Worm (Caenorhabditis elegans) whole organism, early embryonic: ENCODE results near the gene BE10.5.

ENCODE experiments used
- B0310.2 ChIP-seq: sonication (generic microtip); optimal IDR thresholded peaks from 2 replicates; lab custom pipeline; 2016; ENCODE audit warnings: mild to moderate bottlenecking, missing genetic modification characterization, missing compliant biosample characterization
- F13C5.2 ChIP-seq: sonication (generic microtip); optimal IDR thresholded peaks from 2 replicates; lab custom pipeline; 2017; ENCODE audit warnings: mild to moderate bottlenecking, missing genetic modification characterization, inconsistent platforms, missing compliant biosample characterization
- aly-1 ChIP-seq: sonication (generic microtip); optimal IDR thresholded peaks from 2 replicates; lab custom pipeline; 2016; ENCODE audit warnings: missing genetic modification characterization, missing compliant biosample characterization
- ama-1 ChIP-seq: fragments of 150-350 bp; optimal IDR thresholded peaks from 2 replicates; lab custom pipeline; 2014
- ceh-13 ChIP-seq: fragments of 200-800 bp; sonication (Bioruptor generic); optimal IDR thresholded peaks from 2 replicates; lab custom pipeline; 2018; ENCODE audit warnings: mild to moderate bottlenecking, missing genetic modification characterization, missing compliant biosample characterization
- ceh-36 ChIP-seq: sonication (generic microtip); optimal IDR thresholded peaks from 2 replicates; lab custom pipeline; 2016; ENCODE audit warnings: missing genetic modification characterization, inconsistent platforms, missing compliant biosample characterization
- ets-7 ChIP-seq: sonication (generic microtip); optimal IDR thresholded peaks from 2 replicates; lab custom pipeline; 2016; ENCODE audit warnings: missing genotype, missing genetic modification characterization, missing compliant biosample characterization
- flt-1 ChIP-seq: fragments of 200-800 bp; sonication (Bioruptor generic); IDR thresholded peaks from 2 replicates; pipeline ENCODE4 v1.3.6; 2022; ENCODE audit warnings: missing genetic modification characterization, missing compliant biosample characterization
- hmbx-1 ChIP-seq: sonication (generic microtip); optimal IDR thresholded peaks from 2 replicates; lab custom pipeline; 2016; ENCODE audit warnings: mild to moderate bottlenecking, missing genetic modification characterization, missing compliant biosample characterization
- hmg-4 ChIP-seq: fragments of 200-800 bp; sonication (Bioruptor generic); optimal IDR thresholded peaks from 2 replicates; lab custom pipeline; 2018; ENCODE audit warnings: mild to moderate bottlenecking, missing genetic modification characterization, missing compliant biosample characterization
- hnd-1 ChIP-seq: sonication (generic microtip); optimal IDR thresholded peaks from 2 replicates; lab custom pipeline; 2016; ENCODE audit warnings: missing genetic modification characterization, missing compliant biosample characterization
- pes-1 ChIP-seq: fragments of 200-800 bp; sonication (Bioruptor generic); IDR thresholded peaks from 2 replicates; pipeline ENCODE4 v1.3.6; 2022; ENCODE audit warnings: missing genetic modification reagents, missing genetic modification characterization, missing compliant biosample characterization
- scrt-1 ChIP-seq: fragments of 200-800 bp; sonication (Bioruptor generic); IDR thresholded peaks from 2 replicates; pipeline ENCODE4 v1.3.6; 2022; ENCODE audit warnings: missing genetic modification characterization, missing compliant biosample characterization
- sea-1 ChIP-seq: fragments of 200-800 bp; sonication (Bioruptor generic); conservative IDR thresholded peaks from 2 replicates; pipeline ENCODE4 v1.3.6; 2022; ENCODE audit warnings: missing genetic modification characterization, missing compliant biosample characterization
- tbx-11 ChIP-seq: fragments of 200-800 bp; sonication (Bioruptor generic); IDR thresholded peaks from 2 replicates; pipeline ENCODE4 v1.3.6; 2022; ENCODE audit warnings: missing genetic modification characterization, missing compliant biosample characterization
- tbx-37 ChIP-seq: fragments of 200-800 bp; sonication (Bioruptor generic); conservative IDR thresholded peaks from 2 replicates; pipeline ENCODE4 v1.3.6; 2022; ENCODE audit warnings: missing genetic modification reagents, missing genetic modification characterization, missing compliant biosample characterization
- tra-4 ChIP-seq: sonication (generic microtip); optimal IDR thresholded peaks from 2 replicates; lab custom pipeline; 2017; ENCODE audit warnings: missing genetic modification characterization, missing compliant biosample characterization

Gene BE10.5

DNA sequence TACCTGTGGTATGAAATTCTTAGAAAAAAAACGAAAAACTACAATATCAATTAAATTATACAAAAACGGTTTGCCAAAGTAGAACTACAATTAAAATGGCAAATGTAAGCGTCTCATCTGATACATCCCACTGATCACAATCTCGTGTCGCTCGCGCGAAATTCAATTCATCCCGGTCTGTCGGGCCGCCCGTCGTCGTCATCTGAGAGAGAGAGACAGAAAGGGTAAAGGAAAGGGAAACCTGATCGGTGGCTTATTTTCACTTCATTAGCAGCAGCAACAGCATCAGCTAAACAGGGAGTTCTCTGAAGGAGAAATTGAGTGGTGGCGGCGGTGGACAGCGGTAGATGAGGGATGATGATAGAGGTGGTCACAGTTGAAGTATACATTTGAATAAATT is 6.1 kb downstream of the BE10.5 start:
- no peak for TF ChIP-seq F13C5.2 (tag; lab: Kevin White, UChicago)
- TF ChIP-seq tbx-11: no peak
- no peak for TF ChIP-seq ama-1 (lab: Kevin White, UChicago)
- TF ChIP-seq hmg-4: no peak
- no peak for TF ChIP-seq B0310.2 (tag; lab: Kevin White, UChicago)
- TF ChIP-seq ceh-36: no peak
- TF ChIP-seq flt-1: no peak
- no peak for TF ChIP-seq scrt-1 (GFP tag; lab: Robert Waterston, UW)
- TF ChIP-seq sea-1 (GFP tag; lab: Robert Waterston, UW): no peak
- no peak for TF ChIP-seq tra-4 (tag; lab: Kevin White, UChicago)
- TF ChIP-seq ceh-13 (GFP tag; lab: Kevin White, UChicago): no peak
- TF ChIP-seq aly-1 (tag; lab: Kevin White, UChicago): no peak
- no peak for TF ChIP-seq ets-7 (tag; lab: Kevin White, UChicago)
- no peak for TF ChIP-seq hmbx-1 (tag; lab: Kevin White, UChicago)
- TF ChIP-seq pes-1: no peak
- TF ChIP-seq hnd-1 (tag; lab: Kevin White, UChicago): no peak
- no peak for TF ChIP-seq tbx-37 (GFP tag; lab: Robert Waterston, UW)

DNA sequence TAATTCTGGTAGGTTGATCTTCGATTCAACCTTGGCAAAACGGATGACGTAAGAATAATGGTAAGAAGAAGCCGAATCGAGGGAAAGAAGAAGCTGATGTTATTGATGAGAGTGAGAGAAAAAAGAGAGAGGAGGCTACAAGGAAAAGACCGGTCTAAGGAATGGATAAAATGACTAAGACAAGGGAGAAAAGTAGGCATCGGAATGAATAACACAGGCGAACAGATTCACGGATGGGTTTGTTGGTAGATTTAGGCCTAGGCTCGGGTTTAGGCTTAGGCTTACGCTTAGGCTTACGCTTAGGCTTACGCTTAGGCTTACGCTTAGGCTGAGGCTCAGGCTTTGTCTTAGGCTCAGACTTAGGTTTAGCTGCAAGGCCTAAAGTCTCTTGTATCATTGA is 8.1 kb downstream of the BE10.5 start, which contains the start of gene agmo-1:
agmo-1 (minus strand) TSS at position 101 of the 400 bp plus-strand sequence.
- no peak for TF ChIP-seq ama-1 (lab: Kevin White, UChicago)
- TF ChIP-seq hnd-1 (tag; lab: Kevin White, UChicago): no peak
- no peak for TF ChIP-seq ceh-36
- no peak for TF ChIP-seq ceh-13 (GFP tag; lab: Kevin White, UChicago)
- TF ChIP-seq hmbx-1 (tag; lab: Kevin White, UChicago): no peak
- no peak for TF ChIP-seq pes-1
- TF ChIP-seq ets-7 (tag; lab: Kevin White, UChicago): no peak

DNA sequence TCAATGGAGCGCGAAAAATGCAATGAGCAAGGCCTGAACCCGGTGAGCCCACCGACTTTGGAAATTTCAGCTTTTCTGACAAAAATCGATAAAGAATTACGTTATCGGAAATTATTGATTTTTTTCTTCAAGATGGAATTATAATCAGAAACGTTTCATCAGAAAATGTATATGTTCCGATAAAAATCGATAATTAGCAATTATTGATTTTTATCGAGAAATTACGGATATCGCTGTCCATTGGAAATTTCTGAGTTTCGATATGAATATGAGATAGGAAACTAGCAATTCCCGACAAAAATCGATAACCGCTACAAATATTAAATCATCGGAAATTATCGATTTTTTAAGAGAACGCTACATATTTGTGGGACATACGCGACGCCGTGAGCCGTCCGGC is 12.4 kb downstream of the BE10.5 start:
- TF ChIP-seq scrt-1 (GFP tag; lab: Robert Waterston, UW) (no peak), ceh-36 (no peak), hmg-4 (no peak)

DNA sequence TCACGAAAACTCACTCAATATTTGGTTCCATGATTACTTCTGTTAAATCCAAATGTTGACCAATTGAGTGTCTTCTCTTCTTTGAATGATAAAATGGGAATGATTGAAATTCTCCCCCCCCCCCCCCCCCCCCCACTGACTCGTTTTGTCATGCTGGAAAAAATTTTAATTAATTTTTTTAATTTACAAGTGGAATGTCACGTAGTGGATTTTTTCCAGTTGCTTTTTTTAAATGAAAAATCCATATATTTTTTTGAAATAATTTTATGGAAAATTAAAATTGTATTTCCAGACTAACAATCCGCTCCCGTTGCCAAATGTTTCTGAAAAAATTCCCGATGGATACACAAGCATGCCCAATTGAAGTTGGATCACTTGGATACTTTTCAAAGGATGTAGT is 17.2 kb downstream of the BE10.5 start, which contains the start of gene BE10.1:
BE10.1 (minus strand) TSS at position 101 of the 400 bp plus-strand sequence.
- TF ChIP-seq sea-1 (GFP tag; lab: Robert Waterston, UW): no peak
- no peak for TF ChIP-seq F13C5.2 (tag; lab: Kevin White, UChicago)
- TF ChIP-seq ceh-13 (GFP tag; lab: Kevin White, UChicago): no peak
- TF ChIP-seq tbx-11: no peak
- no peak for TF ChIP-seq aly-1 (tag; lab: Kevin White, UChicago)
- TF ChIP-seq B0310.2 (tag; lab: Kevin White, UChicago): no peak
- TF ChIP-seq flt-1: no peak
- TF ChIP-seq tbx-37 (GFP tag; lab: Robert Waterston, UW): no peak
- TF ChIP-seq scrt-1 (GFP tag; lab: Robert Waterston, UW): no peak
- no peak for TF ChIP-seq hmg-4
- no peak for TF ChIP-seq ama-1 (lab: Kevin White, UChicago)
- no peak for TF ChIP-seq ets-7 (tag; lab: Kevin White, UChicago)
- no peak for TF ChIP-seq pes-1
- no peak for TF ChIP-seq ceh-36
- no peak for TF ChIP-seq hmbx-1 (tag; lab: Kevin White, UChicago)
- TF ChIP-seq tra-4 (tag; lab: Kevin White, UChicago): no peak
- TF ChIP-seq hnd-1 (tag; lab: Kevin White, UChicago): no peak

DNA sequence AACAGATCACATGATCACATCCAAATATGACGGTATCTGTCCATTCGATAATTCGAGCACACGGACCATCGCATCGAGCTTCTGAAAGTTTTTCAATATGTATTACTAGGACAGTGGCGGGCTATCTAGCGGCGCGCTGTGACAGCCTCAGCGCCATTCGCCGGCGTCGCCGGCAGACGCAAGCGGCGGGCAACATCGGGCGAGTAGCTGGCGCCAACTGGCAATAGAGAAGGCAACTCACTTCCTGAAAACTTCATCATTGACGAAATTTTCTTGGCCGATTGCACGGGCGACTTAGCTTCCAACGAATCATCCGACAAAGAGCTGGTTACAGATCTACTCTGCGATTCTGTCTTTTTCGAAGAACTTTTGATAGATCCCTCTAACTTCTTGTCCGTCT is 18.4 kb downstream of the BE10.5 start:
- TF ChIP-seq tbx-11 (no peak), pes-1 (no peak), tbx-37 (GFP tag; lab: Robert Waterston, UW) (no peak), ets-7 (tag; lab: Kevin White, UChicago) (no peak), ceh-36 (no peak), hmg-4 (no peak), sea-1 (GFP tag; lab: Robert Waterston, UW) (no peak), hnd-1 (tag; lab: Kevin White, UChicago) (no peak), ceh-13 (GFP tag; lab: Kevin White, UChicago) (no peak), tra-4 (tag; lab: Kevin White, UChicago) (no peak), aly-1 (tag; lab: Kevin White, UChicago) (no peak), B0310.2 (tag; lab: Kevin White, UChicago) (no peak), scrt-1 (GFP tag; lab: Robert Waterston, UW) (no peak), F13C5.2 (tag; lab: Kevin White, UChicago) (no peak), hmbx-1 (tag; lab: Kevin White, UChicago) (no peak), flt-1 (no peak)

DNA sequence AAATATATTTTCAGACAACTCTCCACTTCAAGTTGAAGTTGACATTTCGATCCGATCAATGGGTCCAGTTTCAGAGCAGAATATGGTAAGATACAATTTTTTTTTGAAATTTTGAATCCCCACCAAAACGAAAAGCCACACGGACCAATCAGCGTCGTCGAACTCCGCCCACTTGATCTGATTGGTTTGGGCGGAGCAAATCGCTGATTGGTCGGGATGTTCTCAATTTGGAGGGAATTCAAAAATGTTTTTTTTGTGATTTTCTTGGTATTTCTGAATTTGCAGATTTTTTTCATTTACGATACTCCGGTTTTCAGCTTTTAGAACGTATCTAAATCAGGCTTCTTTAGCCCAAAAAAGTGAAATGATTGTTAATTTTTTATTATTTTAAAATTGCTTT is 21.2 kb downstream of the BE10.5 start:
- no peak for TF ChIP-seq pes-1
- no peak for TF ChIP-seq scrt-1 (GFP tag; lab: Robert Waterston, UW)
- TF ChIP-seq flt-1: no peak

DNA sequence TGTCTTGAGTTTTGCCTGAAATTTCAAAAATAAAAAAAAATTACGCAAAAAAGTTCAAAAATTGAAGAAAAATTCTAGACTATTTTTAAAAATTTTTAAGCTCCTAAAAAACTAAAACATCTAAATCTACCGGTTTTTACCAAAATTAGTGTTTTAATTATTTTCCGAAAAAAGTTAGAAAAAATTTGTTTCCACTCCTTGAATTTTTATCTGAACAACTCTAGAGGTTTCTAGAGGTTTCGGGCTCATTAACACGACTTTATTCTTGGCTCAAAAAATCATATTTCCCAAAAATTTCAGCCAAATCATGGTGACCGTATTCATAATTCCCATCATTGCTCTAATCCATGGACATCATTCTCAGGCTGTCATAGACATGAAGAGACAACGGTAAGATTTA is 21.8 kb downstream of the BE10.5 start, which contains the start of gene lgc-37:
lgc-37 (plus strand) TSS at position 301 of the 400 bp plus-strand sequence.
- TF ChIP-seq ets-7 (tag; lab: Kevin White, UChicago) (no peak), aly-1 (tag; lab: Kevin White, UChicago) (no peak), hnd-1 (tag; lab: Kevin White, UChicago) (no peak), ceh-36 (no peak), sea-1 (GFP tag; lab: Robert Waterston, UW) (no peak), ama-1 (lab: Kevin White, UChicago) (no peak), F13C5.2 (tag; lab: Kevin White, UChicago) (no peak), scrt-1 (GFP tag; lab: Robert Waterston, UW) (no peak)

DNA sequence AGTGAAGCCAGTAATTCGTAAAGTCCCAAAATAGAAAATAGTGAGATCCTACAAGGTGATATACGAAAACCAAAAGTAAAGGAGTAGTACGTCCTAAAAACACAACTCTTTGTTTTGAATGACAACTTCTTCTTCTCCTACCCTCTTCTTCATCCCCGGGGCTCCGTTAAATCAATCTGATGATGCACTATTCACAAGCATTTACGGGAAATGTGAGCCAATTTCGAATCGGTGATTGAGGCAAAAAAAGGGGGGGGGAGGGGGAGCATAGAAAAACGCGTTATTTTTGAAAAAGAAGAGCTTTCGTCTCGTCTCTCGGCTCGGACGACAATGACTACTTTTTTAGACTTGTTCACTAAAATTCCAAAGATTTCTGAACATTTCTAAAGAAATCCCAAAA is 22.7 kb downstream of the BE10.5 start:
- no peak for TF ChIP-seq sea-1 (GFP tag; lab: Robert Waterston, UW)
- no peak for TF ChIP-seq tra-4 (tag; lab: Kevin White, UChicago)
- TF ChIP-seq ceh-13 (GFP tag; lab: Kevin White, UChicago): no peak
- TF ChIP-seq tbx-37 (GFP tag; lab: Robert Waterston, UW): no peak
- no peak for TF ChIP-seq tbx-11
- TF ChIP-seq aly-1 (tag; lab: Kevin White, UChicago): no peak
- TF ChIP-seq hmbx-1 (tag; lab: Kevin White, UChicago): no peak
- no peak for TF ChIP-seq hnd-1 (tag; lab: Kevin White, UChicago)
